In genomic region chrV:9260411-9260810, ce11 we compare ENCODE assay signal across 2 worm cellular contexts.
TF ChIP-seq lines count a peak whose summit lies in the region.

No protein-coding gene starts in this region.

TF ChIP-seq in whole organism, L1 larva, 84 proteins besides CTCF, POLR2A, EP300 and RAD21:
- peak; percentile 43 for TF ChIP-seq nhr-47 (tag; optimal IDR thresholded peaks at IDR 0.05; lab: Kevin White, UChicago)
- TF ChIP-seq nhr-90 (tag; optimal IDR thresholded peaks at IDR 0.05; lab: Kevin White, UChicago; ENCODE audit: poor library complexity), result no peak
- no peak for TF ChIP-seq dpl-1 (GFP tag; optimal IDR thresholded peaks at IDR 0.05; lab: Kevin White, UChicago)
- no peak for TF ChIP-seq nhr-20 (tag; optimal IDR thresholded peaks at IDR 0.05; lab: Kevin White, UChicago)
- no peak for TF ChIP-seq xbp-1 (tag; optimal IDR thresholded peaks at IDR 0.05; lab: Kevin White, UChicago)
- TF ChIP-seq fkh-8 (tag; optimal IDR thresholded peaks at IDR 0.05; lab: Kevin White, UChicago), result peak; percentile 84
- no peak for TF ChIP-seq nhr-19 (GFP tag; conservative IDR thresholded peaks at IDR 0.05; lab: Robert Waterston, UW)
- no peak for TF ChIP-seq nhr-77 (tag; optimal IDR thresholded peaks at IDR 0.05; lab: Kevin White, UChicago)
- TF ChIP-seq ceh-8 (GFP tag; optimal IDR thresholded peaks at IDR 0.05; lab: Kevin White, UChicago), result no peak
- peak; percentile 68 for TF ChIP-seq sox-4 (tag; optimal IDR thresholded peaks at IDR 0.05; lab: Kevin White, UChicago)
- TF ChIP-seq nhr-237 (tag; optimal IDR thresholded peaks at IDR 0.05; lab: Kevin White, UChicago), result no peak
- TF ChIP-seq nhr-11 (tag; optimal IDR thresholded peaks at IDR 0.05; lab: Kevin White, UChicago), result no peak
- no peak for TF ChIP-seq fos-1 (tag; optimal IDR thresholded peaks at IDR 0.05; lab: Kevin White, UChicago)
- TF ChIP-seq dsc-1 (tag; optimal IDR thresholded peaks at IDR 0.05; lab: Kevin White, UChicago), result peak; percentile 73
- TF ChIP-seq hlh-4 (tag; optimal IDR thresholded peaks at IDR 0.05; lab: Kevin White, UChicago), result peak; percentile 58
- TF ChIP-seq zag-1 (tag; optimal IDR thresholded peaks at IDR 0.05; lab: Kevin White, UChicago), result no peak
- no peak for TF ChIP-seq mdl-1 (tag; optimal IDR thresholded peaks at IDR 0.05; lab: Kevin White, UChicago)
- TF ChIP-seq fkh-10 (GFP tag; optimal IDR thresholded peaks at IDR 0.05; lab: Kevin White, UChicago), result no peak
- no peak for TF ChIP-seq sup-37 (GFP tag; optimal IDR thresholded peaks at IDR 0.05; lab: Kevin White, UChicago)
- peak; percentile 60 for TF ChIP-seq pax-3 (tag; optimal IDR thresholded peaks at IDR 0.05; lab: Kevin White, UChicago)
- no peak for TF ChIP-seq mep-1 (tag; optimal IDR thresholded peaks at IDR 0.05; lab: Kevin White, UChicago)
- no peak for TF ChIP-seq blmp-1 (tag; optimal IDR thresholded peaks at IDR 0.05; lab: Kevin White, UChicago)
- TF ChIP-seq swsn-7 (tag; optimal IDR thresholded peaks at IDR 0.05; lab: Kevin White, UChicago), result peak; percentile 12
- TF ChIP-seq nhr-71 (tag; optimal IDR thresholded peaks at IDR 0.05; lab: Kevin White, UChicago), result peak; percentile 80

TF ChIP-seq in whole organism, L4 larva, 104 proteins besides CTCF, POLR2A, EP300 and RAD21:
- TF ChIP-seq Y48G9A.11 (GFP tag; IDR thresholded peaks at IDR 0.05; lab: Robert Waterston, UW) (no peak), dpl-1 (GFP tag; optimal IDR thresholded peaks at IDR 0.05; lab: Kevin White, UChicago) (no peak), ctbp-1 (GFP tag; IDR thresholded peaks at IDR 0.05; lab: Robert Waterston, UW) (no peak), nhr-11 (tag; optimal IDR thresholded peaks at IDR 0.05; lab: Kevin White, UChicago) (peak; percentile 4)
TF ChIP-seq in whole organism, L4 larva: peak in this region for 1.

Comparison
In these comparisons a context has a peak if more than half of its experiments do, and no peak if none do; other contexts are left out.
1. Of the 29 proteins assayed by ChIP-seq in both whole organism, L4 larva and whole organism, L1 larva: peak only in whole organism, L4 larva: nhr-11; only in whole organism, L1 larva: none; in both: none; in neither: 28.